Fruit fly (Drosophila melanogaster) whole organism, embryonic: ENCODE results near the gene Cp16.

ENCODE experiments used
- Ada2b ChIP-seq: fragments of 200-800 bp; sonication (Bioruptor generic); IDR thresholded peaks from 2 replicates; pipeline ENCODE4 v1.3.6; 2022; ENCODE audit warnings: missing biosample characterization, missing genetic modification characterization
- CG10543 ChIP-seq: fragments of 200-800 bp; sonication (Bioruptor generic); optimal IDR thresholded peaks from 3 replicates; lab custom pipeline; 2017; ENCODE audit warnings: missing biosample characterization, mild to moderate bottlenecking, missing genetic modification characterization, moderate library complexity
- CG11695 ChIP-seq: fragments of 200-800 bp; sonication (Bioruptor generic); IDR thresholded peaks from 3 replicates; pipeline ENCODE4 v1.3.6; 2022; ENCODE audit warnings: missing biosample characterization, missing genetic modification characterization
- CG12769 ChIP-seq: fragments of 200-800 bp; sonication (Bioruptor generic); optimal IDR thresholded peaks from 2 replicates; lab custom pipeline; 2019; ENCODE audit warnings: missing biosample characterization, mild to moderate bottlenecking, missing genetic modification characterization, moderate library complexity
- CG13624 ChIP-seq: fragments of 200-800 bp; sonication (Bioruptor generic); optimal IDR thresholded peaks from 2 replicates; lab custom pipeline; 2016; ENCODE audit warnings: missing biosample characterization, missing genetic modification characterization
- CG13894 ChIP-seq: fragments of 200-800 bp; sonication (Bioruptor generic); optimal IDR thresholded peaks from 3 replicates; lab custom pipeline; 2018; ENCODE audit warnings: missing biosample characterization, mild to moderate bottlenecking, missing genetic modification characterization, moderate library complexity
- CG1647 ChIP-seq: fragments of 200-800 bp; sonication (Bioruptor generic); optimal IDR thresholded peaks from 3 replicates; lab custom pipeline; 2016; ENCODE audit warnings: missing biosample characterization, missing genetic modification characterization
- CG17186 ChIP-seq: fragments of 200-800 bp; sonication (Bioruptor generic); optimal IDR thresholded peaks from 3 replicates; lab custom pipeline; 2017; ENCODE audit warnings: missing biosample characterization, missing genetic modification reagents, missing genetic modification characterization
- CG18476 ChIP-seq: fragments of 200-800 bp; sonication (Bioruptor generic); optimal IDR thresholded peaks from 2 replicates; lab custom pipeline; 2016; ENCODE audit warnings: missing biosample characterization, mild to moderate bottlenecking, missing genetic modification characterization
- CG31388 ChIP-seq: fragments of 200-800 bp; sonication (Bioruptor generic); optimal IDR thresholded peaks from 2 replicates; lab custom pipeline; 2016; ENCODE audit warnings: missing biosample characterization, missing genetic modification characterization
- CG32772 ChIP-seq: fragments of 200-800 bp; sonication (Bioruptor generic); IDR thresholded peaks from 2 replicates; pipeline ENCODE4 v1.3.6; 2022; ENCODE audit warnings: missing biosample characterization, missing genetic modification characterization
- CG3281 ChIP-seq: fragments of 200-800 bp; sonication (Bioruptor generic); optimal IDR thresholded peaks from 3 replicates; lab custom pipeline; 2017; ENCODE audit warnings: missing biosample characterization, mild to moderate bottlenecking, missing genetic modification characterization
- CG6175 ChIP-seq: fragments of 200-800 bp; sonication (Bioruptor generic); IDR thresholded peaks from 3 replicates; pipeline ENCODE4 v1.3.6; 2022; ENCODE audit warnings: missing biosample characterization, missing genetic modification characterization
- CG6683 ChIP-seq: fragments of 200-800 bp; sonication (Bioruptor generic); optimal IDR thresholded peaks from 2 replicates; lab custom pipeline; 2017; ENCODE audit warnings: missing biosample characterization, mild to moderate bottlenecking, missing genetic modification characterization, missing genetic modification reagents
- CG7839 ChIP-seq: fragments of 200-800 bp; sonication (Bioruptor generic); optimal IDR thresholded peaks from 3 replicates; lab custom pipeline; 2018; ENCODE audit warnings: missing biosample characterization, mild to moderate bottlenecking, missing genetic modification characterization, moderate library complexity
- CG8290 ChIP-seq, 3 experiments: fragments of 200-800 bp; sonication (Bioruptor generic); optimal IDR thresholded peaks; 2 replicates each; lab custom pipeline; 2016 to 2019; ENCODE audit warnings: missing biosample characterization in 3 of 3, missing genetic modification characterization in 3 of 3, mild to moderate bottlenecking in 2 of 3, moderate library complexity in 1 of 3
- Camta ChIP-seq: fragments of 200-800 bp; sonication (Bioruptor generic); optimal IDR thresholded peaks from 2 replicates; lab custom pipeline; 2016; ENCODE audit warnings: missing biosample characterization, missing genetic modification characterization
- Deaf1 ChIP-seq: fragments of 200-800 bp; optimal IDR thresholded peaks from 3 replicates; lab custom pipeline; 2019; ENCODE audit warnings: missing biosample characterization, mild to moderate bottlenecking, missing genetic modification characterization, moderate library complexity
- E2f1 ChIP-seq: fragments of 200-800 bp; sonication (Bioruptor generic); IDR thresholded peaks from 2 replicates; pipeline ENCODE4 v1.3.6; 2022; ENCODE audit warnings: missing biosample characterization, missing genetic modification characterization
- Hey ChIP-seq: fragments of 200-800 bp; sonication (Bioruptor generic); optimal IDR thresholded peaks from 3 replicates; lab custom pipeline; 2018; ENCODE audit warnings: missing biosample characterization, mild to moderate bottlenecking, missing genetic modification characterization
- HmgZ ChIP-seq: fragments of 200-800 bp; sonication (Bioruptor generic); optimal IDR thresholded peaks from 2 replicates; lab custom pipeline; 2018; ENCODE audit warnings: missing biosample characterization, mild to moderate bottlenecking, missing genetic modification characterization
- Hmx ChIP-seq: fragments of 200-800 bp; sonication (Bioruptor generic); optimal IDR thresholded peaks from 2 replicates; lab custom pipeline; 2016; ENCODE audit warnings: missing biosample characterization, missing genetic modification characterization
- Hr39 ChIP-seq: fragments of >200 bp; optimal IDR thresholded peaks from 2 replicates; lab custom pipeline; 2017
- Lhr ChIP-seq: fragments of 200-800 bp; sonication (Bioruptor generic); optimal IDR thresholded peaks from 3 replicates; lab custom pipeline; 2017; ENCODE audit warnings: mild to moderate bottlenecking, missing biosample characterization, missing genetic modification reagents, missing genetic modification characterization
- MBD-R2 ChIP-seq: fragments of 200-800 bp; sonication (Bioruptor generic); IDR thresholded peaks from 2 replicates; pipeline ENCODE4 v1.3.6; 2022; ENCODE audit warnings: missing biosample characterization, missing genetic modification characterization
- NFAT ChIP-seq: fragments of 200-800 bp; sonication (Bioruptor generic); IDR thresholded peaks from 2 replicates; pipeline ENCODE4 v1.3.6; 2022; ENCODE audit warnings: missing biosample characterization, missing genetic modification characterization
- Oli ChIP-seq: fragments of 200-800 bp; sonication (Bioruptor generic); optimal IDR thresholded peaks from 2 replicates; lab custom pipeline; 2018; ENCODE audit warnings: missing biosample characterization, mild to moderate bottlenecking, missing genetic modification characterization, moderate library complexity
- Ptx1 ChIP-seq: fragments of 200-800 bp; sonication (Bioruptor generic); IDR thresholded peaks from 2 replicates; pipeline ENCODE4 v1.3.6; 2022; ENCODE audit warnings: missing biosample characterization, missing genetic modification characterization
- Sox102F ChIP-seq: fragments of 200-800 bp; sonication (Bioruptor generic); optimal IDR thresholded peaks from 2 replicates; lab custom pipeline; 2018; ENCODE audit warnings: missing biosample characterization, mild to moderate bottlenecking, missing genetic modification characterization, moderate library complexity
- Xbp1 ChIP-seq: fragments of 200-800 bp; sonication (Bioruptor generic); optimal IDR thresholded peaks from 3 replicates; lab custom pipeline; 2016; ENCODE audit warnings: missing biosample characterization, mild to moderate bottlenecking, missing genetic modification characterization
- Xrp1 ChIP-seq: fragments of 200-800 bp; sonication (Bioruptor generic); IDR thresholded peaks from 2 replicates; pipeline ENCODE4 v1.3.6; 2022; ENCODE audit warnings: missing biosample characterization, missing genetic modification characterization
- cwo ChIP-seq: fragments of 200-800 bp; sonication (Bioruptor generic); optimal IDR thresholded peaks from 3 replicates; lab custom pipeline; 2017; ENCODE audit warnings: missing biosample characterization, missing genetic modification characterization, mild to moderate bottlenecking, moderate library complexity, missing genetic modification reagents
- danr ChIP-seq: fragments of 200-800 bp; sonication (Bioruptor generic); IDR thresholded peaks from 2 replicates; pipeline ENCODE4 v1.3.6; 2022; ENCODE audit warnings: missing biosample characterization, missing genetic modification characterization
- esg ChIP-seq: fragments of 200-800 bp; sonication (Bioruptor generic); conservative IDR thresholded peaks from 2 replicates; pipeline ENCODE4 v1.3.6; 2022; ENCODE audit warnings: missing biosample characterization, missing genetic modification characterization
- fd3F ChIP-seq: fragments of 200-800 bp; sonication (Bioruptor generic); optimal IDR thresholded peaks from 2 replicates; lab custom pipeline; 2018; ENCODE audit warnings: missing biosample characterization, mild to moderate bottlenecking, missing genetic modification characterization, moderate library complexity
- gem ChIP-seq: fragments of 200-800 bp; sonication (Bioruptor generic); optimal IDR thresholded peaks from 2 replicates; lab custom pipeline; 2019; ENCODE audit warnings: missing biosample characterization, mild to moderate bottlenecking, missing genetic modification characterization, moderate library complexity
- grn ChIP-seq: fragments of 200-800 bp; sonication (Bioruptor generic); optimal IDR thresholded peaks from 3 replicates; lab custom pipeline; 2017; ENCODE audit warnings: missing biosample characterization, missing genetic modification characterization
- gro ChIP-seq: fragments of 200-800 bp; sonication (Bioruptor generic); optimal IDR thresholded peaks from 2 replicates; lab custom pipeline; 2016; ENCODE audit warnings: missing biosample characterization, missing genetic modification characterization
- phol ChIP-seq: fragments of 200-800 bp; sonication (Bioruptor generic); optimal IDR thresholded peaks from 3 replicates; lab custom pipeline; 2018; ENCODE audit warnings: missing biosample characterization, mild to moderate bottlenecking, missing genetic modification characterization, moderate library complexity
- scrt ChIP-seq: fragments of 200-800 bp; sonication (Bioruptor generic); optimal IDR thresholded peaks from 2 replicates; lab custom pipeline; 2018; ENCODE audit warnings: missing biosample characterization, mild to moderate bottlenecking, missing genetic modification characterization, moderate library complexity
- sens ChIP-seq: fragments of 200-800 bp; sonication (Bioruptor generic); peaks from one replicate; lab custom pipeline; 2016; ENCODE audit warnings: missing biosample characterization, missing genetic modification characterization
- ssp ChIP-seq: fragments of 200-800 bp; sonication (Bioruptor generic); IDR thresholded peaks from 2 replicates; pipeline ENCODE4 v1.3.6; 2022; ENCODE audit warnings: missing biosample characterization, missing genetic modification characterization
- vvl ChIP-seq: fragments of 200-800 bp; sonication (Bioruptor generic); IDR thresholded peaks from 2 replicates; pipeline ENCODE4 v1.3.6; 2022; ENCODE audit warnings: missing biosample characterization, missing genetic modification characterization
- wor ChIP-seq: fragments of 200-800 bp; sonication (Bioruptor generic); IDR thresholded peaks from 2 replicates; pipeline ENCODE4 v1.3.6; 2022; ENCODE audit warnings: missing biosample characterization, missing genetic modification characterization

Cp16 gene

DNA sequence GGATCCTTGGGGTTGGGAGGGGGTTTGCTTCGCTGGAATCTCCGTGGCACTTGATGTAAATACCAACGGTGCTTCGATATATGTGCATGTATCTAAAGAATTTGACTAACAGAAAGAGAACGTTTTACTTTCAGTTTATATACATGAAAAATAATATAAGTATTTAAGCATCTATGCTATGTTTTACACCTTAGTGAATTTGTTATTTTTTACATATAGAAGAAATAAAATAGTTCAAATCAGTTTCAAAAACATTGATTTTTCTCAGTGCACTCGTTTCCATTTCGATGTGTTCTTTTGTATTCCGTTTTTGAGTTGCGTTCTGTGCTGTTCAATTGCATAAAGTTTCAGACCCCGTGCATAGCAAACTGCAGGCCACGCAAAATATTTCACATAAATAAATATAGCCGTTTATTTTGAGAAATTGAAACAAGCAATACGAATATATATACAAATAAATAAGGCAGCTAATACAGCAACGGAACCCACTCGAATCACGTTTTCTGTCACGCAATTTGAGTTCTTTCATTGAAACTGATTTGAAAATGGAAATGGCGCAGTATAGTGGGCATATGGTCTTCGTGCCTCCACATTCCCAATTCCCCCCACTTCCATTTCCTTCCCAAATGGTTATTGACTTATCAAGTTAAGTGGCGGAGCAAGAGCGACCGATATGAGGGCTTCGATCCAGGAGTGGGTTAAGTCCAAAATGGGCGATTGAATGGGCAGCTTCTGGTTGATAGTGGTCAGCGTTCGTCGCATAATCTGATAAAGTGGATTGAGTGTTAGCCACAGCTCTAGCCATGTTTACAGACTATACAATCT is 49.0 kb upstream of the Cp16 start (continued):
- TF ChIP-seq Hey (tag; lab: Kevin White, UChicago) (peak; percentile 72), Ada2b (GFP tag; lab: Robert Waterston, UW) (peak; percentile 34; the same call in 1 of the 2 replicates), Xbp1 (no peak), Camta (GFP tag; lab: Kevin White, UChicago) (no peak), Lhr (no peak), CG10543 (GFP tag; lab: Kevin White, UChicago) (peak; percentile 7), CG31388 (GFP tag; lab: Kevin White, UChicago) (no peak), CG8290 (GFP tag; optimal IDR thresholded peaks at IDR 0.05; lab: Kevin White, UChicago) (no peak), CG8290 (tag; optimal IDR thresholded peaks at IDR 0.05; lab: Kevin White, UChicago) (peak in 1 of 2 experiments; percentile 63), CG3281 (peak; percentile 4), NFAT (GFP tag; lab: Robert Waterston, UW) (peak; percentile 19; the same call in 1 of the 2 replicates), wor (GFP tag; lab: Robert Waterston, UW) (no peak), CG17186 (GFP tag; lab: Kevin White, UChicago) (no peak), CG32772 (GFP tag; lab: Robert Waterston, UW) (no peak), scrt (GFP tag; lab: Kevin White, UChicago) (no peak), CG13894 (tag; lab: Kevin White, UChicago) (peak; percentile 17), gro (GFP tag; lab: Kevin White, UChicago) (peak; percentile 39), cwo (GFP tag; lab: Kevin White, UChicago) (peak; percentile 83), Sox102F (peak; percentile 7), sens (peak; percentile 0), CG12769 (peak; percentile 80), ssp (GFP tag; lab: Robert Waterston, UW) (no peak), CG6683 (no peak), HmgZ (tag; lab: Kevin White, UChicago) (peak; percentile 17), Hmx (GFP tag; lab: Kevin White, UChicago) (no peak), CG13624 (GFP tag; lab: Kevin White, UChicago) (peak; percentile 29), Deaf1 (tag; lab: Kevin White, UChicago) (peak; percentile 20), Hr39 (lab: Kevin White, UChicago) (no peak), MBD-R2 (GFP tag; lab: Robert Waterston, UW) (no peak), esg (GFP tag; lab: Robert Waterston, UW) (no peak), CG18476 (GFP tag; lab: Kevin White, UChicago) (no peak), vvl (GFP tag; lab: Robert Waterston, UW) (peak; percentile 16), CG11695 (GFP tag; lab: Robert Waterston, UW) (0 out of 3 replicates have a peak, but pooled peaks have one; percentile 50), grn (GFP tag; lab: Kevin White, UChicago) (peak; percentile 81), CG1647 (GFP tag; lab: Kevin White, UChicago) (peak; percentile 1), Xrp1 (GFP tag; lab: Robert Waterston, UW) (peak; percentile 25; the same call in 1 of the 2 replicates), CG6175 (GFP tag; lab: Robert Waterston, UW) (peak; percentile 13; the same call in 1 of the 3 replicates), fd3F (no peak), danr (GFP tag; lab: Robert Waterston, UW) (no peak), E2f1 (peak; percentile 29; the same call in 1 of the 2 replicates), CG7839 (peak; percentile 9), Ptx1 (GFP tag; lab: Robert Waterston, UW) (no peak), phol (tag; lab: Kevin White, UChicago) (peak; percentile 7), gem (tag; lab: Kevin White, UChicago) (peak; percentile 9), Oli (tag; lab: Kevin White, UChicago) (no peak)
